Worm (Caenorhabditis elegans) whole organism, L3 larva: ENCODE results near the gene Y39G8B.2.

Experiments used
- elt-3 ChIP-seq, 3 experiments: fragments of 150-350 bp in 1 of 3; sonication (generic microtip) in 2 of 3; optimal IDR thresholded peaks; 2 replicates in 2 of 3; 4 replicates in 1 of 3; lab custom pipeline; 2014 to 2017; ENCODE audit warnings: missing biosample characterization in 3 of 3, missing genetic modification characterization in 3 of 3
- eor-1 ChIP-seq, 2 experiments: fragments of 150-350 bp; optimal IDR thresholded peaks; 2 replicates each; lab custom pipeline; 2014 to 2018; ENCODE audit warnings: missing biosample characterization in 2 of 2, missing genetic modification characterization in 2 of 2
- fos-1 ChIP-seq: fragments of 150-350 bp; optimal IDR thresholded peaks from 2 replicates; lab custom pipeline; 2014; ENCODE audit warnings: missing biosample characterization, missing genetic modification characterization
- jun-1 ChIP-seq: fragments of 150-350 bp; optimal IDR thresholded peaks from 2 replicates; lab custom pipeline; 2014; ENCODE audit warnings: missing biosample characterization, missing genetic modification reagents, missing genetic modification characterization
- nhr-25 ChIP-seq: sonication (generic microtip); optimal IDR thresholded peaks from 2 replicates; lab custom pipeline; 2017; ENCODE audit warnings: missing biosample characterization, missing genetic modification characterization
- snpc-4 ChIP-seq: fragments of 150-350 bp; optimal IDR thresholded peaks from 2 replicates; lab custom pipeline; 2014; ENCODE audit warnings: missing biosample characterization, missing genetic modification characterization
- zag-1 ChIP-seq: fragments of 150-350 bp; optimal IDR thresholded peaks from 2 replicates; lab custom pipeline; 2014; ENCODE audit warnings: missing biosample characterization, missing genetic modification characterization

DNA sequence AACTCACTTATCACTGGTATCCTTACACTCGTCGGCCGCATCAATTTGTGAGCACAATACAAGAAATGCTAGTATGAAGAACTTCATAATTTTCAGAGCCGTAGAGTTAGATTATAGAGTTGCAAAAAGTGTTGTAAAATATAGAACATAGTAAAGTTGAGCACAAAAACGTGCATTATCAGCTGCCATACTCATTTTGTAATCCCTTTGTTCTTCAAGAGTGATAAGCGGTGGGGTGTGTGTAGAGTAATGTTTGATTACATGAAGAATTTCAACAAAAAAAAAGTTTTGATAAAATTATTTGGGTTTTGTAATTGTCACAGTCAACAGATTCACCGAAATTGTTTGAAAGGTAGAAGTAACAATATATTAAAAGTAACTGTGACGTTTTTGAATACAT lies 6.9 kb upstream of the Y39G8B.2 start, which contains the start of the genes Y39G8B.13 and Y39G8B.10:
- TF ChIP-seq fos-1 (tag; lab: Kevin White, UChicago) (no peak), eor-1 (tag; optimal IDR thresholded peaks at IDR 0.05; lab: Kevin White, UChicago) (no peak), jun-1 (tag; lab: Kevin White, UChicago) (no peak), snpc-4 (tag; lab: Kevin White, UChicago) (no peak), elt-3 (tag; optimal IDR thresholded peaks at IDR 0.05; lab: Kevin White, UChicago) (no peak), nhr-25 (no peak), zag-1 (tag; lab: Kevin White, UChicago) (no peak)
